Fruit fly (Drosophila melanogaster) whole organism, wandering third instar larva: ENCODE measurements around the gene CG3655.

Experiments used
- CrebA ChIP-seq: fragments of 200-800 bp; sonication (Bioruptor generic); optimal IDR thresholded peaks from 2 replicates; lab custom pipeline; 2016; ENCODE audit warnings: missing biosample characterization, mild to moderate bottlenecking, missing genetic modification characterization, borderline replicate concordance
- Dfd ChIP-seq: fragments of >200 bp; optimal IDR thresholded peaks from 2 replicates; lab custom pipeline; 2017; ENCODE audit warnings: missing biosample characterization, missing genetic modification characterization
- Dif ChIP-seq: fragments of 200-275, 200-300 bp; sonication (Bioruptor generic); optimal IDR thresholded peaks from 2 replicates; lab custom pipeline; 2018; ENCODE audit warnings: missing biosample characterization, missing genetic modification characterization; ENCODE audit not compliant: partially characterized antibody
- Jra ChIP-seq: sonication (Bioruptor generic); optimal IDR thresholded peaks from 2 replicates; lab custom pipeline; 2016; ENCODE audit warnings: missing biosample characterization, missing genetic modification characterization
- OdsH ChIP-seq: fragments of 200-800 bp; sonication (Bioruptor generic); optimal IDR thresholded peaks from 2 replicates; lab custom pipeline; 2016; ENCODE audit warnings: missing biosample characterization, mild to moderate bottlenecking, missing genetic modification characterization
- dl ChIP-seq, 2 experiments: fragments of 175-275, 200-275 bp in 1 of 2; fragments of 200-275 bp in 1 of 2; sonication (Bioruptor generic); optimal IDR thresholded peaks; lab custom pipeline; 2018; ENCODE audit warnings: mild to moderate bottlenecking in 2 of 2, missing biosample characterization in 2 of 2, missing genetic modification characterization in 2 of 2, moderate library complexity in 2 of 2; ENCODE audit not compliant: partially characterized antibody in 2 of 2, insufficient read depth in 1 of 2
- dsf ChIP-seq: sonication (Bioruptor generic); optimal IDR thresholded peaks from 2 replicates; lab custom pipeline; 2016; ENCODE audit warnings: missing biosample characterization, missing genetic modification characterization, borderline replicate concordance
- fru ChIP-seq: fragments of 200-800 bp; sonication (Bioruptor generic); optimal IDR thresholded peaks from 3 replicates; lab custom pipeline; 2016; ENCODE audit warnings: missing biosample characterization, mild to moderate bottlenecking, missing genetic modification characterization

- no peak for TF ChIP-seq OdsH (GFP tag; lab: Kevin White, UChicago)
- TF ChIP-seq Dif = no peak
- TF ChIP-seq Dfd = no peak
- TF ChIP-seq dsf (GFP tag; lab: Kevin White, UChicago) = no peak
- TF ChIP-seq Jra (GFP tag; lab: Kevin White, UChicago) = no peak
- TF ChIP-seq CrebA (GFP tag; lab: Kevin White, UChicago) = no peak
- no peak for TF ChIP-seq dl (GFP tag; optimal IDR thresholded peaks at IDR 0.05; lab: Kevin White, UChicago; ENCODE audit: insufficient read depth in 1 of 2, partially characterized antibody in 2 of 2)
- TF ChIP-seq fru = no peak
These were observed 88.8 kb downstream of the CG3655 start, which contains the start of gene CG42259 for dm6 chrX:1045924-1046323.
